Worm (Caenorhabditis elegans) whole organism, L3 larva: ENCODE results near the gene T24C4.5.

ENCODE experiments used
- R02D3.7 ChIP-seq: fragments of 150-350 bp; optimal IDR thresholded peaks from 2 replicates; lab custom pipeline; 2014; ENCODE audit warnings: missing biosample characterization, missing genetic modification characterization
- ZK546.5 ChIP-seq: sonication (generic microtip); optimal IDR thresholded peaks from 2 replicates; lab custom pipeline; 2017; ENCODE audit warnings: missing biosample characterization, missing genetic modification characterization
- aly-2 ChIP-seq: fragments of 150-350 bp; optimal IDR thresholded peaks from 2 replicates; lab custom pipeline; 2014; ENCODE audit warnings: missing biosample characterization, missing genetic modification characterization
- ama-1 ChIP-seq: fragments of 150-350 bp; optimal IDR thresholded peaks from 2 replicates; lab custom pipeline; 2018
- ceh-28 ChIP-seq: fragments of 150-350 bp; optimal IDR thresholded peaks from 2 replicates; lab custom pipeline; 2014; ENCODE audit warnings: missing biosample characterization, missing genetic modification reagents, missing genetic modification characterization
- ceh-9 ChIP-seq: sonication (generic microtip); optimal IDR thresholded peaks from 2 replicates; lab custom pipeline; 2018; ENCODE audit warnings: missing biosample characterization, missing genetic modification characterization
- daf-12 ChIP-seq: fragments of 150-350 bp; optimal IDR thresholded peaks from 2 replicates; lab custom pipeline; 2014; ENCODE audit warnings: missing biosample characterization, missing genetic modification reagents, missing genetic modification characterization
- egl-27 ChIP-seq: sonication (generic microtip); optimal IDR thresholded peaks from 4 replicates; lab custom pipeline; 2017; ENCODE audit warnings: missing biosample characterization, missing genetic modification reagents, missing genetic modification characterization
- egl-5 ChIP-seq: fragments of 150-350 bp; optimal IDR thresholded peaks from 2 replicates; lab custom pipeline; 2017; ENCODE audit warnings: missing biosample characterization, missing genetic modification reagents, missing genetic modification characterization, inconsistent platforms
- elt-1 ChIP-seq: fragments of 150-350 bp; optimal IDR thresholded peaks from 2 replicates; lab custom pipeline; 2014; ENCODE audit warnings: missing biosample characterization, missing genetic modification characterization
- elt-2 ChIP-seq: sonication (generic microtip); optimal IDR thresholded peaks from 2 replicates; lab custom pipeline; 2016; ENCODE audit warnings: missing genetic modification reagents, mild to moderate bottlenecking, missing genetic modification characterization, missing compliant biosample characterization
- fkh-10 ChIP-seq: sonication (generic microtip); optimal IDR thresholded peaks from 2 replicates; lab custom pipeline; 2017; ENCODE audit warnings: missing biosample characterization, missing genetic modification reagents, missing genetic modification characterization
- fkh-2 ChIP-seq: fragments of 150-350 bp; optimal IDR thresholded peaks from 2 replicates; lab custom pipeline; 2014; ENCODE audit warnings: missing biosample characterization, missing genetic modification reagents, missing genetic modification characterization
- fos-1 ChIP-seq: fragments of 150-350 bp; optimal IDR thresholded peaks from 2 replicates; lab custom pipeline; 2014; ENCODE audit warnings: missing biosample characterization, missing genetic modification characterization
- hmg-11 ChIP-seq: sonication (generic microtip); optimal IDR thresholded peaks from 2 replicates; lab custom pipeline; 2016; ENCODE audit warnings: missing genetic modification characterization, missing compliant biosample characterization
- lin-39 ChIP-seq: fragments of 150-350 bp; optimal IDR thresholded peaks from 2 replicates; lab custom pipeline; 2018; ENCODE audit warnings: missing biosample characterization, missing genetic modification reagents, missing genetic modification characterization
- nfya-1 ChIP-seq: sonication (generic microtip); optimal IDR thresholded peaks from 2 replicates; lab custom pipeline; 2017; ENCODE audit warnings: missing genetic modification characterization, mild to moderate bottlenecking, missing compliant biosample characterization, antibody characterized with exemption, moderate library complexity; ENCODE audit not compliant: insufficient read depth
- nhr-12 ChIP-seq: fragments of 150-350 bp; optimal IDR thresholded peaks from 2 replicates; lab custom pipeline; 2014; ENCODE audit warnings: missing biosample characterization, missing genetic modification characterization
- nhr-23 ChIP-seq: fragments of 150-350 bp; optimal IDR thresholded peaks from 2 replicates; lab custom pipeline; 2014; ENCODE audit warnings: missing biosample characterization, missing genetic modification reagents, missing genetic modification characterization
- nhr-237 ChIP-seq: fragments of 150-350 bp; optimal IDR thresholded peaks from 2 replicates; lab custom pipeline; 2014; ENCODE audit warnings: missing biosample characterization, missing genetic modification characterization
- nhr-25 ChIP-seq: sonication (generic microtip); optimal IDR thresholded peaks from 2 replicates; lab custom pipeline; 2017; ENCODE audit warnings: missing biosample characterization, missing genetic modification characterization
- nhr-28 ChIP-seq: fragments of 150-350 bp; optimal IDR thresholded peaks from 2 replicates; lab custom pipeline; 2014; ENCODE audit warnings: missing biosample characterization, missing genetic modification characterization
- nhr-43 ChIP-seq: sonication (generic microtip); optimal IDR thresholded peaks from 2 replicates; lab custom pipeline; 2016; ENCODE audit warnings: mild to moderate bottlenecking, missing genetic modification characterization, missing compliant biosample characterization; ENCODE audit not compliant: poor library complexity, severe bottlenecking
- nhr-67 ChIP-seq: fragments of 150-350 bp; optimal IDR thresholded peaks from 2 replicates; lab custom pipeline; 2014; ENCODE audit warnings: missing biosample characterization, missing genetic modification characterization
- nhr-77 ChIP-seq: fragments of 150-350 bp; optimal IDR thresholded peaks from 2 replicates; lab custom pipeline; 2014; ENCODE audit warnings: missing biosample characterization, missing genetic modification characterization
- pha-4 ChIP-seq: fragments of 150-350 bp; optimal IDR thresholded peaks from 2 replicates; lab custom pipeline; 2014; ENCODE audit warnings: missing biosample characterization, missing genetic modification reagents, missing genetic modification characterization
- pqm-1 ChIP-seq: fragments of 150-350 bp; optimal IDR thresholded peaks from 2 replicates; lab custom pipeline; 2017; ENCODE audit warnings: missing biosample characterization, missing genetic modification characterization, inconsistent platforms
- sea-2 ChIP-seq: fragments of 150-350 bp; sonication (generic microtip); optimal IDR thresholded peaks from 4 replicates; lab custom pipeline; 2014; ENCODE audit warnings: missing biosample characterization, missing genetic modification reagents, missing genetic modification characterization
- skn-1 ChIP-seq: fragments of 150-350 bp; optimal IDR thresholded peaks from 2 replicates; lab custom pipeline; 2014; ENCODE audit warnings: missing biosample characterization, missing genetic modification characterization
- unc-39 ChIP-seq: sonication (generic microtip); optimal IDR thresholded peaks from 4 replicates; lab custom pipeline; 2017; ENCODE audit warnings: missing biosample characterization, missing genetic modification characterization
- unc-62 ChIP-seq: fragments of 150-350 bp; sonication (generic microtip); optimal IDR thresholded peaks from 4 replicates; lab custom pipeline; 2014; ENCODE audit warnings: missing biosample characterization, missing genetic modification reagents, missing genetic modification characterization

T24C4.5 gene

ce11 chrIII:886726-887125 is 7.2 kb upstream of the T24C4.5 start, which contains the start of gene zer-1:
zer-1 (minus strand) TSS chrIII:886793.
- TF ChIP-seq ama-1: peak; percentile 21
- TF ChIP-seq nhr-25: peak; percentile 24
- TF ChIP-seq ceh-9 (tag; lab: Kevin White, UChicago): no peak
- peak; percentile 67 for TF ChIP-seq ceh-28 (tag; lab: Kevin White, UChicago)
- peak; percentile 37 for TF ChIP-seq nhr-23 (tag; lab: Kevin White, UChicago)

- TF ChIP-seq ZK546.5 (tag; lab: Kevin White, UChicago) (no peak), fkh-2 (tag; lab: Kevin White, UChicago) (no peak), ama-1 (no peak), nhr-12 (tag; lab: Kevin White, UChicago) (no peak)
These were observed 4.1 kb upstream of the T24C4.5 start for ce11 chrIII:883595-883994.

- TF ChIP-seq ama-1 (no peak), nhr-67 (tag; lab: Kevin White, UChicago) (no peak), pqm-1 (tag; lab: Kevin White, UChicago) (no peak), nhr-28 (tag; lab: Kevin White, UChicago) (no peak), fkh-2 (tag; lab: Kevin White, UChicago) (no peak), unc-39 (tag; lab: Kevin White, UChicago) (no peak)
- TF ChIP-seq, all 47 proteins: peak for 0
These were observed 1.9 kb upstream of the T24C4.5 start for ce11 chrIII:881460-881859.

ce11 chrIII:880840-881239 is 1.3 kb upstream of the T24C4.5 start:
- TF ChIP-seq nhr-43 (tag; lab: Kevin White, UChicago) (peak; percentile 8), egl-27 (tag; lab: Kevin White, UChicago) (no peak)

ce11 chrIII:873432-873831 is 6.1 kb downstream of the T24C4.5 start, which contains the start of gene clc-19:
clc-19 (minus strand) TSS chrIII:873566.
- TF ChIP-seq pqm-1 (tag; lab: Kevin White, UChicago) (peak; percentile 90), elt-2 (tag; lab: Kevin White, UChicago) (peak; percentile 30), egl-27 (tag; lab: Kevin White, UChicago) (no peak)

ce11 chrIII:872373-872772 is 7.2 kb downstream of the T24C4.5 start, which contains the start of the genes T24C4.3 and clc-20:
T24C4.3 (minus strand) TSS chrIII:872473.
clc-20 (plus strand) TSS chrIII:872583.
- no peak for TF ChIP-seq daf-12 (tag; lab: Kevin White, UChicago)
- TF ChIP-seq fos-1 (tag; lab: Kevin White, UChicago): no peak
- no peak for TF ChIP-seq elt-1
- no peak for TF ChIP-seq nhr-23 (tag; lab: Kevin White, UChicago)
- no peak for TF ChIP-seq elt-2 (tag; lab: Kevin White, UChicago)
- TF ChIP-seq egl-27 (tag; lab: Kevin White, UChicago): no peak
- TF ChIP-seq nhr-237 (tag; lab: Kevin White, UChicago): no peak
- TF ChIP-seq unc-39 (tag; lab: Kevin White, UChicago): no peak
- no peak for TF ChIP-seq unc-62
- TF ChIP-seq nfya-1 (tag; lab: Kevin White, UChicago): no peak
- no peak for TF ChIP-seq fkh-10 (GFP tag; lab: Kevin White, UChicago)
- TF ChIP-seq ama-1: no peak
- TF ChIP-seq skn-1 (tag; lab: Kevin White, UChicago): no peak
- no peak for TF ChIP-seq nhr-43 (tag; lab: Kevin White, UChicago)
- TF ChIP-seq R02D3.7 (tag; lab: Kevin White, UChicago): no peak

- no peak for TF ChIP-seq nhr-67 (tag; lab: Kevin White, UChicago)
- no peak for TF ChIP-seq sea-2 (GFP tag; lab: Kevin White, UChicago)
- no peak for TF ChIP-seq elt-2 (tag; lab: Kevin White, UChicago)
- no peak for TF ChIP-seq nhr-77 (tag; lab: Kevin White, UChicago)
- no peak for TF ChIP-seq lin-39 (tag; lab: Kevin White, UChicago)
- TF ChIP-seq hmg-11 (tag; lab: Kevin White, UChicago): no peak
- TF ChIP-seq ZK546.5 (tag; lab: Kevin White, UChicago): no peak
- no peak for TF ChIP-seq aly-2
- no peak for TF ChIP-seq pha-4
- no peak for TF ChIP-seq egl-5 (tag; lab: Kevin White, UChicago)
- TF ChIP-seq nhr-12 (tag; lab: Kevin White, UChicago): no peak
- no peak for TF ChIP-seq nfya-1 (tag; lab: Kevin White, UChicago)
- no peak for TF ChIP-seq daf-12 (tag; lab: Kevin White, UChicago)
- no peak for TF ChIP-seq fkh-10 (GFP tag; lab: Kevin White, UChicago)
- TF ChIP-seq, all 47 proteins: peak for 0
These were observed 9.0 kb downstream of the T24C4.5 start for ce11 chrIII:870555-870954.
